Worm (Caenorhabditis elegans): Measurements from ENCODE around the gene jmjd-1.1.

jmjd-1.1 gene

ce11 chrII:11838353-11838752, 32.0 kb downstream of the jmjd-1.1 start (continued):
- TF ChIP-seq lin-15B (tag; optimal IDR thresholded peaks at IDR 0.05) = no peak
- TF ChIP-seq fkh-10 (GFP tag; optimal IDR thresholded peaks at IDR 0.05) = no peak
- peak; percentile 47 for TF ChIP-seq blmp-1 (tag; optimal IDR thresholded peaks at IDR 0.05)
- TF ChIP-seq alr-1 (tag; optimal IDR thresholded peaks at IDR 0.05; ENCODE audit: borderline replicate concordance) = no peak
- TF ChIP-seq efl-1 (optimal IDR thresholded peaks at IDR 0.05) = no peak
- peak in 1 of 2 experiments; percentile 72 for TF ChIP-seq efl-1 (GFP tag; optimal IDR thresholded peaks at IDR 0.05 in 1 of 2)
- TF ChIP-seq unc-62 (GFP tag; optimal IDR thresholded peaks at IDR 0.05) = no peak
- TF ChIP-seq hlh-4 (tag; optimal IDR thresholded peaks at IDR 0.05) = no peak
- TF ChIP-seq unc-130 (tag; optimal IDR thresholded peaks at IDR 0.05) = no peak
- TF ChIP-seq hlh-17 (GFP tag; optimal IDR thresholded peaks at IDR 0.05; ENCODE audit: borderline replicate concordance) = no peak
- TF ChIP-seq nhr-76 (tag; optimal IDR thresholded peaks at IDR 0.05) = no peak
- no peak for TF ChIP-seq ceh-88 (GFP tag; IDR thresholded peaks at IDR 0.05)
- no peak for TF ChIP-seq C04F5.9 (tag; optimal IDR thresholded peaks at IDR 0.05)
- no peak for TF ChIP-seq mep-1 (tag; optimal IDR thresholded peaks at IDR 0.05)
- no peak for TF ChIP-seq fkh-8 (tag; optimal IDR thresholded peaks at IDR 0.05)
- no peak for TF ChIP-seq nhr-77 (tag; optimal IDR thresholded peaks at IDR 0.05)
- peak; percentile 17 for TF ChIP-seq nhr-90 (tag; optimal IDR thresholded peaks at IDR 0.05; ENCODE audit: poor library complexity)
- TF ChIP-seq nhr-11 (tag; optimal IDR thresholded peaks at IDR 0.05) = no peak
- no peak for TF ChIP-seq isw-1 (GFP tag; IDR thresholded peaks at IDR 0.05)
- TF ChIP-seq nhr-12 (tag; optimal IDR thresholded peaks at IDR 0.05) = no peak
- no peak for TF ChIP-seq Y116A8C.19 (tag; optimal IDR thresholded peaks at IDR 0.05; ENCODE audit: borderline replicate concordance)
- no peak for TF ChIP-seq swsn-7 (tag; optimal IDR thresholded peaks at IDR 0.05)
- TF ChIP-seq zag-1 (tag; optimal IDR thresholded peaks at IDR 0.05) = no peak
- TF ChIP-seq ets-5 (GFP tag; IDR thresholded peaks at IDR 0.05) = no peak
- TF ChIP-seq C34B4.2 (tag; optimal IDR thresholded peaks at IDR 0.05) = no peak
- TF ChIP-seq aly-2 (tag; optimal IDR thresholded peaks at IDR 0.05) = no peak

- TF ChIP-seq mab-9 (GFP tag; IDR thresholded peaks at IDR 0.05) (no peak), nhr-85 (tag) (peak; percentile 89), blmp-1 (tag; optimal IDR thresholded peaks at IDR 0.05) (peak; percentile 15), elt-3 (tag; optimal IDR thresholded peaks at IDR 0.05) (peak in 1 of 6 experiments; percentile 48), snu-23 (GFP tag; optimal IDR thresholded peaks at IDR 0.05) (peak; percentile 14), lsy-2 (tag; optimal IDR thresholded peaks at IDR 0.05) (peak in 1 of 2 experiments; percentile 18), nhr-19 (GFP tag; conservative IDR thresholded peaks at IDR 0.05) (peak; percentile 21; the same call in 1 of the 2 replicates), sox-4 (tag; optimal IDR thresholded peaks at IDR 0.05) (no peak), pax-3 (tag; optimal IDR thresholded peaks at IDR 0.05) (no peak), fkh-4 (tag; optimal IDR thresholded peaks at IDR 0.05; ENCODE audit: borderline replicate concordance) (no peak), Y116A8C.19 (tag; optimal IDR thresholded peaks at IDR 0.05; ENCODE audit: borderline replicate concordance) (no peak), unc-86 (tag; optimal IDR thresholded peaks at IDR 0.05) (no peak), nhr-28 (tag; optimal IDR thresholded peaks at IDR 0.05) (no peak), xbp-1 (tag; optimal IDR thresholded peaks at IDR 0.05) (no peak), lin-14 (GFP tag; optimal IDR thresholded peaks at IDR 0.05) (peak; percentile 50), nhr-20 (tag; optimal IDR thresholded peaks at IDR 0.05) (peak; percentile 60), nhr-71 (tag; optimal IDR thresholded peaks at IDR 0.05) (peak; percentile 64)
These were observed 32.8 kb downstream of the jmjd-1.1 start for ce11 chrII:11839116-11839515.

ce11 chrII:11841653-11842052, 35.3 kb downstream of the jmjd-1.1 start:
- 0 out of 2 replicates have a peak, but pooled peaks have one; percentile 21 for TF ChIP-seq nhr-19 (GFP tag; conservative IDR thresholded peaks at IDR 0.05)
- TF ChIP-seq ceh-82 (tag; optimal IDR thresholded peaks at IDR 0.05) = no peak
- peak; percentile 80 for TF ChIP-seq snpc-4 (tag; optimal IDR thresholded peaks at IDR 0.05)
- no peak for TF ChIP-seq ces-1 (GFP tag; optimal IDR thresholded peaks at IDR 0.05)
- TF ChIP-seq lin-14 (GFP tag; optimal IDR thresholded peaks at IDR 0.05) = peak; percentile 35
- TF ChIP-seq ceh-90 (tag; optimal IDR thresholded peaks at IDR 0.05) = no peak
- TF ChIP-seq nhr-85 (tag) = peak; percentile 90
- peak; percentile 50 for TF ChIP-seq nhr-20 (tag; optimal IDR thresholded peaks at IDR 0.05)
- peak; percentile 57 for TF ChIP-seq nhr-71 (tag; optimal IDR thresholded peaks at IDR 0.05)
- peak; percentile 59 for TF ChIP-seq nhr-90 (tag; optimal IDR thresholded peaks at IDR 0.05; ENCODE audit: poor library complexity)
- no peak for TF ChIP-seq ztf-11 (tag; optimal IDR thresholded peaks at IDR 0.05)
- peak; percentile 35 for TF ChIP-seq snu-23 (GFP tag; optimal IDR thresholded peaks at IDR 0.05)
- TF ChIP-seq grh-1 (GFP tag; IDR thresholded peaks at IDR 0.05) = 0 out of 2 replicates have a peak, but pooled peaks have one; percentile 14
- TF ChIP-seq nhr-47 (tag; optimal IDR thresholded peaks at IDR 0.05) = peak; percentile 40
